Fruit fly (Drosophila melanogaster) whole organism: Measurements from ENCODE around the gene Tbc1d22.

Experiments
- CG8478 ChIP-seq: fragments of >200 bp; optimal IDR thresholded peaks from 2 replicates; lab custom pipeline; 2018; ENCODE audit warnings: inconsistent platforms
- EcR ChIP-seq, 2 experiments: fragments of >200 bp; optimal IDR thresholded peaks; 2 replicates each; lab custom pipeline; 2017; ENCODE audit warnings: missing biosample characterization in 2 of 2, missing genetic modification characterization in 2 of 2, missing genetic modification reagents in 2 of 2
- pan ChIP-seq: fragments of >200 bp; optimal IDR thresholded peaks from 2 replicates; lab custom pipeline; 2017
- psq ChIP-seq: fragments of >200 bp; optimal IDR thresholded peaks from 2 replicates; lab custom pipeline; 2017
- usp ChIP-seq: fragments of >200 bp; optimal IDR thresholded peaks from 2 replicates; lab custom pipeline; 2017; ENCODE audit warnings: missing biosample characterization, missing genetic modification characterization, mixed read lengths

DNA sequence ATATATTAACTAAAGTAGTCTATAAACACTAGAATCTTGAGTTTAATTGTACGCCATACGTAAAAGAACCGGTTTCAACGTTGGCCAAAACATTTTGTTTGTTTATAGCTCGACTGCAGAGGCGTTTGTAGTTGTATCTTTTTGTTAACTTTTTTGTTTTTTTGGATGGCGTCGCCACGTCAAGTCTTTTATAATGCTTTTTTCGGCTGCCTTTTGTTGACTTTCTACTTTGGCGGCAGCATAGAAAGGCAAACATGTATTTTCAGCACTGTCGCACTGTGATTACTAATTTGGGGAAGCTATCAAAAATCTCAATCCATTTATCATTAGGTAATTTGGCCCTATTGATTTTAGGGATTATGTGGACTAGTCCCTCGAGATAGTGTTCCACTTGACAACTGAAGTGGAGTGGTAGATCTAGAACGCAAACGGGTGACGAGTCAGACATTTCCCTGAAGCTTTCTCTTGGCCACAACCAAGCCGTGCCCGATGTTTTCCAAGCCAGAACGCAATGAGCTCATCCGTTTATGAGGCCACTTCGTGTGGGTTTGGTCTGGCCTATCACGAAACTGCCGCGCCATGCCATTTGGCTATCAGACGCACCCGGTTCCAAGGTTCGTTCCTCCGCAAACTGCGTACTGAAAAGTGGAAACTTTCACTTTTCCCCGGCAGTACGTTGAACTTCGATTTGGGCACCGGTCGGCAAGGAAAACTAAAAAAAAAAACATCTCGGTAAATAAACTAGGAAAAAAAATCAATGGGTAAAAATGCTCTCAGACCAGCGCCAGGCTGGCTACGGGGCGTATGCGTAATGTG is 35.3 kb upstream of the Tbc1d22 start:
- TF ChIP-seq psq (lab: Kevin White, UChicago) (no peak), usp (no peak), EcR (GFP tag; optimal IDR thresholded peaks at IDR 0.05; lab: Kevin White, UChicago) (no peak), pan (lab: Kevin White, UChicago) (no peak), CG8478 (lab: Kevin White, UChicago) (no peak)
